Fruit fly (Drosophila melanogaster): ENCODE measurements around the gene CG11970.

dm6 chr3R:8963756-8964342 is 20.7 kb upstream of the CG11970 start:
- TF ChIP-seq psq (optimal IDR thresholded peaks at IDR 0.05) (no peak), pan (optimal IDR thresholded peaks at IDR 0.05) (no peak), CG8478 (optimal IDR thresholded peaks at IDR 0.05) (no peak), Dll (optimal IDR thresholded peaks at IDR 0.05) (no peak)

Data from whole organism.